Worm (Caenorhabditis elegans) whole organism, L2 larva: ENCODE results near the gene cyp-33C11.

Experiments
- ama-1 ChIP-seq: fragments of 150-350 bp; optimal IDR thresholded peaks from 2 replicates; lab custom pipeline; 2018; ENCODE audit warnings: inconsistent platforms
- ceh-82 ChIP-seq: fragments of 150-350 bp; optimal IDR thresholded peaks from 2 replicates; lab custom pipeline; 2014; ENCODE audit warnings: missing biosample characterization, missing genetic modification characterization
- dmd-4 ChIP-seq: sonication (generic microtip); optimal IDR thresholded peaks from 2 replicates; lab custom pipeline; 2017; ENCODE audit warnings: missing biosample characterization, missing genetic modification characterization
- elt-1 ChIP-seq: fragments of 150-350 bp; optimal IDR thresholded peaks from 2 replicates; lab custom pipeline; 2014; ENCODE audit warnings: missing biosample characterization, missing genetic modification characterization
- elt-3 ChIP-seq: sonication (generic microtip); optimal IDR thresholded peaks from 2 replicates; lab custom pipeline; 2017; ENCODE audit warnings: missing biosample characterization, missing genetic modification characterization
- lin-13 ChIP-seq: fragments of 150-350 bp; optimal IDR thresholded peaks from 2 replicates; lab custom pipeline; 2014; ENCODE audit warnings: missing biosample characterization, missing genetic modification reagents, missing genetic modification characterization
- skn-1 ChIP-seq: sonication (generic microtip); optimal IDR thresholded peaks from 2 replicates; lab custom pipeline; 2017; ENCODE audit warnings: missing biosample characterization, missing genetic modification characterization
- snpc-4 ChIP-seq: fragments of 150-350 bp; optimal IDR thresholded peaks from 2 replicates; lab custom pipeline; 2014; ENCODE audit warnings: missing biosample characterization, missing genetic modification characterization
- unc-55 ChIP-seq: fragments of 150-350 bp; sonication (generic microtip); optimal IDR thresholded peaks from 3 replicates; lab custom pipeline; 2014; ENCODE audit warnings: missing biosample characterization, missing genetic modification reagents, missing genetic modification characterization
- unc-62 ChIP-seq: fragments of 150-350 bp; optimal IDR thresholded peaks from 2 replicates; lab custom pipeline; 2014; ENCODE audit warnings: missing biosample characterization, missing genetic modification reagents, missing genetic modification characterization

- TF ChIP-seq elt-1 (tag; lab: Kevin White, UChicago) = no peak
- TF ChIP-seq skn-1 (tag; lab: Kevin White, UChicago) = no peak
- TF ChIP-seq elt-3 (tag; lab: Kevin White, UChicago) = no peak
- TF ChIP-seq unc-62 (GFP tag; lab: Kevin White, UChicago) = no peak
- TF ChIP-seq ama-1 (lab: Kevin White, UChicago) = no peak
- no peak for TF ChIP-seq lin-13
- TF ChIP-seq ceh-82 = no peak
- no peak for TF ChIP-seq dmd-4 (tag; lab: Kevin White, UChicago)
- no peak for TF ChIP-seq unc-55
- TF ChIP-seq snpc-4 (tag; lab: Kevin White, UChicago) = no peak
Measured at ce11 chrV:706918-707317, 5.9 kb downstream of the cyp-33C11 start, which contains the start of gene srbc-38.
